Worm (Caenorhabditis elegans): ENCODE results near the gene bbs-8.

bbs-8 gene

DNA sequence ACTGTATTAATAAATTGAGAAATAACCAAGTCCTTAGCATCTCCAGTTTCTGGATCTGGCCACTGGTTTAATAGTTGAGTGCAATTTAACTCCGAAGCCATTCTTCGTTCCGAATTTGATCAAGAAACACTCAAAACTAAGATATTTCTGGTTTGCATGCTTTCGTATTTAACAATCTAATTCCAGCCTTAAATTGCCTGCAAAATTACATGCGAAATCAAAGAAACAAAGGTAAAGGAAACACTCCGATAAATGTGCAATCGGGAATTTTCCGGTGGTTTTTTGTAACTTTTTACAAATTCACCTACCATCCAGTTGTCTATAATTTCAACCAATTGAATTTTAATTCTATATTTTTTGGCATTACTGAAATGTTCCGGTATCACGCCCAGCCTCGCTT, 37.0 kb upstream of the bbs-8 start, which contains the start of gene dmsr-10:
dmsr-10 (minus strand) TSS at position 101 of the 400 bp plus-strand sequence.
- TF ChIP-seq ama-1 (optimal IDR thresholded peaks at IDR 0.05), result no peak
- no peak for TF ChIP-seq tbx-7 (tag; optimal IDR thresholded peaks at IDR 0.05)
- no peak for TF ChIP-seq hlh-15 (tag; optimal IDR thresholded peaks at IDR 0.05)
- no peak for TF ChIP-seq ceh-34 (tag; optimal IDR thresholded peaks at IDR 0.05)
- no peak for TF ChIP-seq K09A11.1 (tag; optimal IDR thresholded peaks at IDR 0.05; ENCODE audit: insufficient read depth)
- TF ChIP-seq zip-5 (tag; optimal IDR thresholded peaks at IDR 0.05), result no peak
- no peak for TF ChIP-seq ref-2 (tag; optimal IDR thresholded peaks at IDR 0.05)
- no peak for TF ChIP-seq syd-9 (tag; optimal IDR thresholded peaks at IDR 0.05)

DNA sequence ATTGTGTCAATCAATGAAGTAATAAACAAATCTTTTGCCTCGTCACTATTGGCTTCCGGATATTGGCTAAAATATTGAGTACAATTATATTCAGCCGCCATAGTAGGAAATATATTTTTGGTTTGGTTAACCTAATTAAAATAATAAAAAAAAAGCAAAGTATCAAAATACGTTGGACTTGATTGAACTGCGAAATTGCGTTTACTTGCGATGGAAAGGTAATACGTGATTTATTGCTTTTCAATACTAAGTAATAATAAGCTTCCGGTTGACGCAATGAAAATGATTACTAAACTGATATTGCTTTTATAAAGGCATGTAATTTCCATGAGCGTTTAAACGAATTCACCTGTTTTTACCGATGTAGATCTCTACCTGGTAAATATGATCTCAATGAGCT, 34.7 kb upstream of the bbs-8 start, which contains the start of gene dmsr-9:
dmsr-9 (minus strand) TSS at position 101 of the 400 bp plus-strand sequence.
- TF ChIP-seq zip-5 (tag; optimal IDR thresholded peaks at IDR 0.05) (no peak), ets-4 (tag; optimal IDR thresholded peaks at IDR 0.05) (no peak), ceh-6 (GFP tag; optimal IDR thresholded peaks at IDR 0.05) (no peak), ceh-48 (tag; optimal IDR thresholded peaks at IDR 0.05) (no peak), nfya-1 (tag; optimal IDR thresholded peaks at IDR 0.05) (no peak), unc-3 (GFP tag; conservative IDR thresholded peaks at IDR 0.05) (no peak), unc-3 (tag; optimal IDR thresholded peaks at IDR 0.05) (no peak), K09A11.1 (tag; optimal IDR thresholded peaks at IDR 0.05; ENCODE audit: insufficient read depth) (no peak), rnt-1 (tag; optimal IDR thresholded peaks at IDR 0.05) (no peak), ceh-34 (tag; optimal IDR thresholded peaks at IDR 0.05) (no peak), pag-3 (tag; optimal IDR thresholded peaks at IDR 0.05; ENCODE audit: borderline replicate concordance) (no peak), ref-2 (tag; optimal IDR thresholded peaks at IDR 0.05) (no peak), odd-2 (tag; optimal IDR thresholded peaks at IDR 0.05) (no peak), ama-1 (optimal IDR thresholded peaks at IDR 0.05) (no peak), ceh-30 (tag; optimal IDR thresholded peaks at IDR 0.05) (no peak), pros-1 (tag; optimal IDR thresholded peaks at IDR 0.05) (no peak), ceh-9 (tag; optimal IDR thresholded peaks at IDR 0.05) (no peak), tbx-7 (tag; optimal IDR thresholded peaks at IDR 0.05) (no peak), ceh-19 (GFP tag; optimal IDR thresholded peaks at IDR 0.05) (no peak), tbx-2 (tag; optimal IDR thresholded peaks at IDR 0.05) (no peak)

DNA sequence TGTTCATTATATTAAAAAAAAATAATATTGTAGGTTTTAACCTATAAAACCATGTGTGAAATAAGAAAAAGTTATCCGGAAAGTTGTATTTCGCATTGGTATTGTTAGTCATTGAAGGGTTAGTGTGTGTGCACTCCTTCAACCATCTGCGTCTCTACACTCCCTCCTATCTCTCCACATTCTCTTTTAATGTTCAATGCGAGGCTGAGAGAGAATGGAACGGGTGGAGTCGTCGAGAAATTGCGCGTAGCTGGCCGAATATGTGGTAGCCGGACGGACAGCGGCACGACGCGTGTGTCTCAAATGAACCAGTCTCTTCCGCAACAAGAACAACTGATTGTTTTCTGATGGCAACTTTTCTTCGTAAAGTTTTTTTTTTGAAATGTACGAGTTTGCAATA, 32.0 kb upstream of the bbs-8 start:
- TF ChIP-seq nfya-1 (tag; optimal IDR thresholded peaks at IDR 0.05), result peak; percentile 22
- TF ChIP-seq K02D7.2 (tag; optimal IDR thresholded peaks at IDR 0.05), result no peak
- TF ChIP-seq pha-2 (tag; optimal IDR thresholded peaks at IDR 0.05), result peak; percentile 28
- TF ChIP-seq ceh-31 (tag; optimal IDR thresholded peaks at IDR 0.05), result peak; percentile 52
- TF ChIP-seq ceh-19 (GFP tag; optimal IDR thresholded peaks at IDR 0.05), result peak; percentile 12
- TF ChIP-seq pros-1 (tag; optimal IDR thresholded peaks at IDR 0.05), result no peak
- no peak for TF ChIP-seq pag-3 (tag; optimal IDR thresholded peaks at IDR 0.05; ENCODE audit: borderline replicate concordance)

DNA sequence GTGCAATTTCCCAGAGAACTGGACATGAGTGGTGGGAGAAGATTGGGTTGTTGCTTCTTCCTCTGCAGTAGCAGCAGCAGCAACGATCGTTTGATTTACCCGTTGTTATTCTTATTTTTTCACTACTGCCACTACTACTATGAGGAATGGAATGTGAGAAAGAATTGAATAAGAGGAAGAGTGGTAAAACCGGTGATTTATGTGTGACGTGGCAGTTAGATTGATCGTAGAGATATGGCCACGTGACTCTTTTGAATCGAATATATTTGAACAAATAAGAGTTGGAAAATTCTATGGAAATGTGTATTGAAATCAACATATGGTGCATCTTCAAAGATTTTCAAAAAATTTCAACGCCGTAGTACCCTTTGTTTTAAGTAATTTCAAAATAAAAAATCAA, 31.4 kb upstream of the bbs-8 start:
- TF ChIP-seq C38D4.7 (GFP tag; optimal IDR thresholded peaks at IDR 0.05) (no peak), madf-2 (tag; optimal IDR thresholded peaks at IDR 0.05) (no peak), hlh-15 (tag; optimal IDR thresholded peaks at IDR 0.05) (no peak), eyg-1 (tag; optimal IDR thresholded peaks at IDR 0.05) (no peak), che-1 (tag; optimal IDR thresholded peaks at IDR 0.05) (no peak), ahr-1 (tag; optimal IDR thresholded peaks at IDR 0.05) (no peak), K02D7.2 (tag; optimal IDR thresholded peaks at IDR 0.05) (no peak), nhr-232 (tag; optimal IDR thresholded peaks at IDR 0.05) (no peak), ets-4 (tag; optimal IDR thresholded peaks at IDR 0.05) (no peak), unc-42 (tag; optimal IDR thresholded peaks at IDR 0.05) (no peak), ceh-48 (tag; optimal IDR thresholded peaks at IDR 0.05) (no peak), lim-6 (tag; optimal IDR thresholded peaks at IDR 0.05) (no peak), F13H6.1 (tag; optimal IDR thresholded peaks at IDR 0.05) (no peak), sox-4 (tag; optimal IDR thresholded peaks at IDR 0.05) (no peak), ceh-2 (tag; optimal IDR thresholded peaks at IDR 0.05) (no peak), T23F11.4 (GFP tag; optimal IDR thresholded peaks at IDR 0.05) (no peak)
